Worm (Caenorhabditis elegans) whole organism, early embryonic: ENCODE data around the gene lgc-35.

ENCODE experiments used
- B0310.2 ChIP-seq: sonication (generic microtip); optimal IDR thresholded peaks from 2 replicates; lab custom pipeline; 2016; ENCODE audit warnings: mild to moderate bottlenecking, missing genetic modification characterization, missing compliant biosample characterization
- F13C5.2 ChIP-seq: sonication (generic microtip); optimal IDR thresholded peaks from 2 replicates; lab custom pipeline; 2017; ENCODE audit warnings: mild to moderate bottlenecking, missing genetic modification characterization, inconsistent platforms, missing compliant biosample characterization
- aly-1 ChIP-seq: sonication (generic microtip); optimal IDR thresholded peaks from 2 replicates; lab custom pipeline; 2016; ENCODE audit warnings: missing genetic modification characterization, missing compliant biosample characterization
- ama-1 ChIP-seq: fragments of 150-350 bp; optimal IDR thresholded peaks from 2 replicates; lab custom pipeline; 2014
- ceh-13 ChIP-seq: fragments of 200-800 bp; sonication (Bioruptor generic); optimal IDR thresholded peaks from 2 replicates; lab custom pipeline; 2018; ENCODE audit warnings: mild to moderate bottlenecking, missing genetic modification characterization, missing compliant biosample characterization
- ceh-36 ChIP-seq: sonication (generic microtip); optimal IDR thresholded peaks from 2 replicates; lab custom pipeline; 2016; ENCODE audit warnings: missing genetic modification characterization, inconsistent platforms, missing compliant biosample characterization
- ets-7 ChIP-seq: sonication (generic microtip); optimal IDR thresholded peaks from 2 replicates; lab custom pipeline; 2016; ENCODE audit warnings: missing genotype, missing genetic modification characterization, missing compliant biosample characterization
- flt-1 ChIP-seq: fragments of 200-800 bp; sonication (Bioruptor generic); IDR thresholded peaks from 2 replicates; pipeline ENCODE4 v1.3.6; 2022; ENCODE audit warnings: missing genetic modification characterization, missing compliant biosample characterization
- hmbx-1 ChIP-seq: sonication (generic microtip); optimal IDR thresholded peaks from 2 replicates; lab custom pipeline; 2016; ENCODE audit warnings: mild to moderate bottlenecking, missing genetic modification characterization, missing compliant biosample characterization
- hmg-4 ChIP-seq: fragments of 200-800 bp; sonication (Bioruptor generic); optimal IDR thresholded peaks from 2 replicates; lab custom pipeline; 2018; ENCODE audit warnings: mild to moderate bottlenecking, missing genetic modification characterization, missing compliant biosample characterization
- hnd-1 ChIP-seq: sonication (generic microtip); optimal IDR thresholded peaks from 2 replicates; lab custom pipeline; 2016; ENCODE audit warnings: missing genetic modification characterization, missing compliant biosample characterization
- pes-1 ChIP-seq: fragments of 200-800 bp; sonication (Bioruptor generic); IDR thresholded peaks from 2 replicates; pipeline ENCODE4 v1.3.6; 2022; ENCODE audit warnings: missing genetic modification reagents, missing genetic modification characterization, missing compliant biosample characterization
- scrt-1 ChIP-seq: fragments of 200-800 bp; sonication (Bioruptor generic); IDR thresholded peaks from 2 replicates; pipeline ENCODE4 v1.3.6; 2022; ENCODE audit warnings: missing genetic modification characterization, missing compliant biosample characterization
- sea-1 ChIP-seq: fragments of 200-800 bp; sonication (Bioruptor generic); conservative IDR thresholded peaks from 2 replicates; pipeline ENCODE4 v1.3.6; 2022; ENCODE audit warnings: missing genetic modification characterization, missing compliant biosample characterization
- tbx-11 ChIP-seq: fragments of 200-800 bp; sonication (Bioruptor generic); IDR thresholded peaks from 2 replicates; pipeline ENCODE4 v1.3.6; 2022; ENCODE audit warnings: missing genetic modification characterization, missing compliant biosample characterization
- tbx-37 ChIP-seq: fragments of 200-800 bp; sonication (Bioruptor generic); conservative IDR thresholded peaks from 2 replicates; pipeline ENCODE4 v1.3.6; 2022; ENCODE audit warnings: missing genetic modification reagents, missing genetic modification characterization, missing compliant biosample characterization
- tra-4 ChIP-seq: sonication (generic microtip); optimal IDR thresholded peaks from 2 replicates; lab custom pipeline; 2017; ENCODE audit warnings: missing genetic modification characterization, missing compliant biosample characterization

The lgc-35 gene

ce11 chrII:12840057-12840456 is at the start of gene lgc-35:
lgc-35 (minus strand) TSS chrII:12840157.
- TF ChIP-seq flt-1 (GFP tag; lab: Robert Waterston, UW) (no peak), hmg-4 (GFP tag; lab: Kevin White, UChicago) (no peak), tbx-37 (GFP tag; lab: Robert Waterston, UW) (no peak), scrt-1 (GFP tag; lab: Robert Waterston, UW) (no peak), pes-1 (GFP tag; lab: Robert Waterston, UW) (no peak), ama-1 (no peak), ceh-36 (tag; lab: Kevin White, UChicago) (no peak), F13C5.2 (tag; lab: Kevin White, UChicago) (no peak), B0310.2 (no peak), tra-4 (tag; lab: Kevin White, UChicago) (no peak), hnd-1 (tag; lab: Kevin White, UChicago) (no peak), hmbx-1 (no peak), ceh-13 (GFP tag; lab: Kevin White, UChicago) (no peak), ets-7 (tag; lab: Kevin White, UChicago) (no peak), sea-1 (GFP tag; lab: Robert Waterston, UW) (no peak), tbx-11 (GFP tag; lab: Robert Waterston, UW) (no peak), aly-1 (no peak)

ce11 chrII:12888471-12888870 is 48.5 kb upstream of the lgc-35 start, which contains the start of gene F35C5.3:
F35C5.3 (plus strand) TSS chrII:12888771.
- TF ChIP-seq hmbx-1: no peak
- no peak for TF ChIP-seq tbx-11 (GFP tag; lab: Robert Waterston, UW)
- no peak for TF ChIP-seq B0310.2
- TF ChIP-seq ceh-36 (tag; lab: Kevin White, UChicago): no peak
- TF ChIP-seq ets-7 (tag; lab: Kevin White, UChicago): no peak

ce11 chrII:12884972-12885371 is 45.0 kb upstream of the lgc-35 start, which contains the start of gene sra-14:
sra-14 (plus strand) TSS chrII:12885272.
- no peak for TF ChIP-seq flt-1 (GFP tag; lab: Robert Waterston, UW)
- TF ChIP-seq sea-1 (GFP tag; lab: Robert Waterston, UW): no peak
- TF ChIP-seq F13C5.2 (tag; lab: Kevin White, UChicago): no peak
- no peak for TF ChIP-seq ets-7 (tag; lab: Kevin White, UChicago)
- no peak for TF ChIP-seq tbx-11 (GFP tag; lab: Robert Waterston, UW)
- TF ChIP-seq hmbx-1: no peak
- no peak for TF ChIP-seq aly-1
- TF ChIP-seq tbx-37 (GFP tag; lab: Robert Waterston, UW): no peak
- no peak for TF ChIP-seq ceh-13 (GFP tag; lab: Kevin White, UChicago)
- TF ChIP-seq pes-1 (GFP tag; lab: Robert Waterston, UW): no peak
- no peak for TF ChIP-seq scrt-1 (GFP tag; lab: Robert Waterston, UW)
- TF ChIP-seq B0310.2: no peak
- no peak for TF ChIP-seq hnd-1 (tag; lab: Kevin White, UChicago)
- TF ChIP-seq ama-1: no peak
- TF ChIP-seq ceh-36 (tag; lab: Kevin White, UChicago): no peak
- TF ChIP-seq hmg-4 (GFP tag; lab: Kevin White, UChicago): no peak

- TF ChIP-seq ets-7 (tag; lab: Kevin White, UChicago): no peak
- TF ChIP-seq hmbx-1: no peak
- TF ChIP-seq ceh-13 (GFP tag; lab: Kevin White, UChicago): no peak
- TF ChIP-seq flt-1 (GFP tag; lab: Robert Waterston, UW): no peak
Measured at ce11 chrII:12880406-12880805, 40.4 kb upstream of the lgc-35 start, which contains the start of gene F35C5.1. F35C5.1 (plus strand) TSS chrII:12880804.

ce11 chrII:12879758-12880157 is 39.8 kb upstream of the lgc-35 start:
- TF ChIP-seq B0310.2 (no peak), flt-1 (GFP tag; lab: Robert Waterston, UW) (no peak), aly-1 (no peak), tra-4 (tag; lab: Kevin White, UChicago) (no peak), ceh-36 (tag; lab: Kevin White, UChicago) (no peak), tbx-37 (GFP tag; lab: Robert Waterston, UW) (no peak), ceh-13 (GFP tag; lab: Kevin White, UChicago) (no peak), scrt-1 (GFP tag; lab: Robert Waterston, UW) (no peak), sea-1 (GFP tag; lab: Robert Waterston, UW) (no peak), hnd-1 (tag; lab: Kevin White, UChicago) (no peak), pes-1 (GFP tag; lab: Robert Waterston, UW) (no peak), hmbx-1 (no peak), F13C5.2 (tag; lab: Kevin White, UChicago) (no peak), ama-1 (no peak), tbx-11 (GFP tag; lab: Robert Waterston, UW) (no peak)

- TF ChIP-seq tbx-11 (GFP tag; lab: Robert Waterston, UW) (no peak), hmg-4 (GFP tag; lab: Kevin White, UChicago) (no peak), flt-1 (GFP tag; lab: Robert Waterston, UW) (no peak), sea-1 (GFP tag; lab: Robert Waterston, UW) (no peak), tbx-37 (GFP tag; lab: Robert Waterston, UW) (no peak), ama-1 (no peak), ceh-36 (tag; lab: Kevin White, UChicago) (no peak), F13C5.2 (tag; lab: Kevin White, UChicago) (no peak), pes-1 (GFP tag; lab: Robert Waterston, UW) (no peak), aly-1 (no peak), scrt-1 (GFP tag; lab: Robert Waterston, UW) (no peak), hmbx-1 (no peak), hnd-1 (tag; lab: Kevin White, UChicago) (no peak), ceh-13 (GFP tag; lab: Kevin White, UChicago) (no peak), tra-4 (tag; lab: Kevin White, UChicago) (no peak), B0310.2 (no peak), ets-7 (tag; lab: Kevin White, UChicago) (no peak)
Measured at ce11 chrII:12878697-12879096, 38.7 kb upstream of the lgc-35 start.

- TF ChIP-seq ama-1 (no peak), scrt-1 (GFP tag; lab: Robert Waterston, UW) (no peak), ets-7 (tag; lab: Kevin White, UChicago) (no peak), aly-1 (no peak), B0310.2 (no peak), ceh-36 (tag; lab: Kevin White, UChicago) (no peak), hmg-4 (GFP tag; lab: Kevin White, UChicago) (no peak), hnd-1 (tag; lab: Kevin White, UChicago) (no peak), tbx-11 (GFP tag; lab: Robert Waterston, UW) (no peak), pes-1 (GFP tag; lab: Robert Waterston, UW) (no peak)
Measured at ce11 chrII:12878071-12878668, 38.2 kb upstream of the lgc-35 start, which contains the start of gene gsy-1. gsy-1 (minus strand) TSS chrII:12878121.
